Worm (Caenorhabditis elegans) whole organism, mixed stage, embryonic: ENCODE results near the gene C49A9.5.

Experiments
- ces-1 ChIP-seq: fragments of 150-350 bp; optimal IDR thresholded peaks from 2 replicates; lab custom pipeline; 2014; ENCODE audit warnings: missing biosample characterization, missing genetic modification reagents, missing genetic modification characterization
- elt-3 ChIP-seq: fragments of 150-350 bp; optimal IDR thresholded peaks from 2 replicates; lab custom pipeline; 2014; ENCODE audit warnings: missing biosample characterization, missing genetic modification characterization
- lin-13 ChIP-seq: fragments of 150-350 bp; optimal IDR thresholded peaks from 2 replicates; lab custom pipeline; 2014; ENCODE audit warnings: missing biosample characterization, missing genetic modification characterization
- mab-5 ChIP-seq: fragments of 150-350 bp; optimal IDR thresholded peaks from 2 replicates; lab custom pipeline; 2014; ENCODE audit warnings: missing biosample characterization, missing genetic modification characterization
- nhr-237 ChIP-seq: fragments of 150-350 bp; optimal IDR thresholded peaks from 2 replicates; lab custom pipeline; 2014; ENCODE audit warnings: missing biosample characterization, missing genetic modification characterization
- snpc-4 ChIP-seq: fragments of 150-350 bp; optimal IDR thresholded peaks from 2 replicates; lab custom pipeline; 2014; ENCODE audit warnings: missing biosample characterization, missing genetic modification characterization
- unc-62 ChIP-seq: fragments of 150-350 bp; optimal IDR thresholded peaks from 2 replicates; lab custom pipeline; 2014; ENCODE audit warnings: missing biosample characterization, missing genetic modification reagents, missing genetic modification characterization
- zip-8 ChIP-seq: fragments of 150-350 bp; optimal IDR thresholded peaks from 2 replicates; lab custom pipeline; 2014; ENCODE audit warnings: missing biosample characterization, missing genetic modification characterization
- ztf-11 ChIP-seq: fragments of 150-350 bp; optimal IDR thresholded peaks from 2 replicates; lab custom pipeline; 2014; ENCODE audit warnings: missing biosample characterization, missing genetic modification characterization

- TF ChIP-seq lin-13 (tag; lab: Kevin White, UChicago) (peak; percentile 35), unc-62 (no peak), mab-5 (tag; lab: Kevin White, UChicago) (peak; percentile 28), elt-3 (tag; lab: Kevin White, UChicago) (no peak), nhr-237 (peak; percentile 29), ces-1 (GFP tag; lab: Kevin White, UChicago) (peak; percentile 45), snpc-4 (tag; lab: Kevin White, UChicago) (no peak), ztf-11 (no peak), zip-8 (no peak)
Measured at ce11 chrIV:6206294-6206776, 7.1 kb upstream of the C49A9.5 start, which contains the start of gene C49A9.10.
